Worm (Caenorhabditis elegans) whole organism, L3 larva: ENCODE results near the gene E02H9.1.

ENCODE experiments used
- R02D3.7 ChIP-seq: fragments of 150-350 bp; optimal IDR thresholded peaks from 2 replicates; lab custom pipeline; 2014; ENCODE audit warnings: missing biosample characterization, missing genetic modification characterization
- aly-2 ChIP-seq: fragments of 150-350 bp; optimal IDR thresholded peaks from 2 replicates; lab custom pipeline; 2014; ENCODE audit warnings: missing biosample characterization, missing genetic modification characterization
- ama-1 ChIP-seq: fragments of 150-350 bp; optimal IDR thresholded peaks from 2 replicates; lab custom pipeline; 2018
- ceh-16 ChIP-seq: sonication (generic microtip); optimal IDR thresholded peaks from 2 replicates; lab custom pipeline; 2017; ENCODE audit warnings: missing biosample characterization, missing genetic modification characterization
- elt-2 ChIP-seq: sonication (generic microtip); optimal IDR thresholded peaks from 2 replicates; lab custom pipeline; 2016; ENCODE audit warnings: missing genetic modification reagents, mild to moderate bottlenecking, missing genetic modification characterization, missing compliant biosample characterization
- fos-1 ChIP-seq: fragments of 150-350 bp; optimal IDR thresholded peaks from 2 replicates; lab custom pipeline; 2014; ENCODE audit warnings: missing biosample characterization, missing genetic modification characterization
- hmg-11 ChIP-seq: sonication (generic microtip); optimal IDR thresholded peaks from 2 replicates; lab custom pipeline; 2016; ENCODE audit warnings: missing genetic modification characterization, missing compliant biosample characterization
- nhr-11 ChIP-seq: fragments of 150-350 bp; optimal IDR thresholded peaks from 2 replicates; lab custom pipeline; 2014; ENCODE audit warnings: missing biosample characterization, missing genetic modification characterization
- nhr-23 ChIP-seq: fragments of 150-350 bp; optimal IDR thresholded peaks from 2 replicates; lab custom pipeline; 2014; ENCODE audit warnings: missing biosample characterization, missing genetic modification reagents, missing genetic modification characterization
- nhr-77 ChIP-seq: fragments of 150-350 bp; optimal IDR thresholded peaks from 2 replicates; lab custom pipeline; 2014; ENCODE audit warnings: missing biosample characterization, missing genetic modification characterization

ce11 chrIII:2482754-2483153 lies 14.5 kb downstream of the E02H9.1 start:
- TF ChIP-seq elt-2 (tag; lab: Kevin White, UChicago) = no peak
- no peak for TF ChIP-seq fos-1 (tag; lab: Kevin White, UChicago)
- no peak for TF ChIP-seq nhr-23 (tag; lab: Kevin White, UChicago)
- no peak for TF ChIP-seq ceh-16 (tag; lab: Kevin White, UChicago)
- TF ChIP-seq hmg-11 (tag; lab: Kevin White, UChicago) = no peak
- no peak for TF ChIP-seq aly-2 (tag; lab: Kevin White, UChicago)
- TF ChIP-seq nhr-11 (tag; lab: Kevin White, UChicago) = no peak
- no peak for TF ChIP-seq nhr-77 (tag; lab: Kevin White, UChicago)
- TF ChIP-seq R02D3.7 (tag; lab: Kevin White, UChicago) = no peak
- TF ChIP-seq ama-1 = no peak
